Worm (Caenorhabditis elegans): ENCODE measurements around the gene npp-26.

DNA sequence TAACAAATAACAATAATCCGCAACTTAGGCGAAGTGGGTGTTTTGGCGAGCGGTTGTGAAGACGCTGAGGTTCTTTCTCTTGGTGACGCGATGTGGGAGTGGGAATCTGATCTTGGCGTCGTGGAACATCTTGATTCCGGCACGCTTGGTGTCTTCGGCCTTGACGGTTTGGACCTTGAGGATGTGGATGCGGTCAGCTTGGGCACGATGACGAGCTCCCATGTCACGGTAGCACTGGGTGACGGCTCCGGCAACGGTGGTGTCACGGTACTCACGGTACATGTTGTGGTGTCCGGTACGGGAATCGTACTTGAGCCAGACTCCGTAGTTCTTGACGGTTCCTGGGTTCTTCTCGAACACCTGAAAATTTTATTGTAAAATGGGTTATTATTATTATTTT is 15.4 kb upstream of the npp-26 start:
- TF ChIP-seq ztf-29 (GFP tag; IDR thresholded peaks at IDR 0.05) (no peak), tab-1 (GFP tag; IDR thresholded peaks at IDR 0.05) (no peak), flt-1 (GFP tag; IDR thresholded peaks at IDR 0.05) (peak; percentile 56; the same call in 1 of the 2 replicates), klf-2 (GFP tag; conservative IDR thresholded peaks at IDR 0.05) (no peak), med-1 (GFP tag; optimal IDR thresholded peaks at IDR 0.05; ENCODE audit: insufficient read depth) (no peak), ref-1 (GFP tag; conservative IDR thresholded peaks at IDR 0.05) (no peak), ztf-23 (GFP tag; IDR thresholded peaks at IDR 0.05) (0 out of 2 replicates have a peak, but pooled peaks have one; percentile 30)
